Fruit fly (Drosophila melanogaster) S2 (cell line): ENCODE measurements around the gene Hph.

Source experiments
- CG8478 ChIP-seq: fragments of >200 bp; optimal IDR thresholded peaks from 2 replicates; lab custom pipeline; 2018
- CTCF ChIP-seq, 2 experiments: fragments of >200 bp; optimal IDR thresholded peaks; 2 replicates each; lab custom pipeline; 2018

dm6 chr3R:5209481-5209880, 47.4 kb upstream of the Hph start:
- TF ChIP-seq CG8478 (no peak), CTCF (optimal IDR thresholded peaks at IDR 0.05; lab: Kevin White, UChicago) (no peak)
